Worm (Caenorhabditis elegans) whole organism, young adult: ENCODE results near the gene lgc-39.

ENCODE experiments used
- C17E4.6 ChIP-seq: fragments of 200-800 bp; sonication (Bioruptor generic); IDR thresholded peaks from 2 replicates; pipeline ENCODE4 v1.3.6; 2022; ENCODE audit warnings: missing genetic modification reagents, missing genetic modification characterization, missing compliant biosample characterization
- F10E7.11 ChIP-seq: sonication (generic microtip); optimal IDR thresholded peaks from 2 replicates; lab custom pipeline; 2017; ENCODE audit warnings: mild to moderate bottlenecking, missing genetic modification characterization, moderate library complexity, missing compliant biosample characterization
- F22D6.2 ChIP-seq: sonication (generic microtip); optimal IDR thresholded peaks from 2 replicates; lab custom pipeline; 2016; ENCODE audit warnings: mild to moderate bottlenecking, missing genetic modification characterization, missing compliant biosample characterization
- F33H1.4 ChIP-seq: fragments of 200-800 bp; sonication (Bioruptor generic); IDR thresholded peaks from 2 replicates; pipeline ENCODE4 v1.3.6; 2022; ENCODE audit warnings: missing genetic modification reagents, missing genetic modification characterization, missing compliant biosample characterization
- F52B5.7 ChIP-seq: sonication (generic microtip); optimal IDR thresholded peaks from 2 replicates; lab custom pipeline; 2016; ENCODE audit warnings: mild to moderate bottlenecking, missing genetic modification characterization, missing compliant biosample characterization
- F57A8.1 ChIP-seq: fragments of 200-800 bp; sonication (Bioruptor generic); optimal IDR thresholded peaks from 2 replicates; lab custom pipeline; 2018; ENCODE audit warnings: mild to moderate bottlenecking, missing genetic modification characterization, moderate library complexity, missing compliant biosample characterization
- K11D2.4 ChIP-seq: fragments of 200-800 bp; sonication (Bioruptor generic); IDR thresholded peaks from 2 replicates; pipeline ENCODE4 v1.3.6; 2022; ENCODE audit warnings: missing genetic modification reagents, missing genetic modification characterization, missing compliant biosample characterization
- T07F8.4 ChIP-seq: sonication (generic microtip); optimal IDR thresholded peaks from 2 replicates; lab custom pipeline; 2016; ENCODE audit warnings: mild to moderate bottlenecking, missing genetic modification characterization, moderate library complexity, missing compliant biosample characterization
- T26A5.8 ChIP-seq: sonication (generic microtip); optimal IDR thresholded peaks from 2 replicates; lab custom pipeline; 2016; ENCODE audit warnings: missing genetic modification characterization, missing compliant biosample characterization
- Y95B8A.8 ChIP-seq: fragments of 200-800 bp; sonication (Bioruptor generic); IDR thresholded peaks from 2 replicates; pipeline ENCODE4 v1.3.6; 2022; ENCODE audit warnings: missing genetic modification reagents, missing genetic modification characterization, missing compliant biosample characterization
- akir-1 ChIP-seq: fragments of 200-800 bp; sonication (Bioruptor generic); optimal IDR thresholded peaks from 2 replicates; lab custom pipeline; 2018; ENCODE audit warnings: mild to moderate bottlenecking, missing genetic modification characterization, moderate library complexity, missing compliant biosample characterization
- aptf-2 ChIP-seq: fragments of 200-800 bp; sonication (Bioruptor generic); conservative IDR thresholded peaks from 2 replicates; pipeline ENCODE4 v1.3.6; 2022; ENCODE audit warnings: missing genetic modification reagents, missing genetic modification characterization, missing compliant biosample characterization
- atf-7 ChIP-seq: sonication (generic microtip); optimal IDR thresholded peaks from 2 replicates; lab custom pipeline; 2017; ENCODE audit warnings: mild to moderate bottlenecking, missing genetic modification characterization, missing compliant biosample characterization
- athp-1 ChIP-seq: sonication (generic microtip); optimal IDR thresholded peaks from 2 replicates; lab custom pipeline; 2017; ENCODE audit warnings: mild to moderate bottlenecking, missing genetic modification characterization, missing compliant biosample characterization
- attf-5 ChIP-seq: fragments of 200-800 bp; sonication (Bioruptor generic); optimal IDR thresholded peaks from 2 replicates; lab custom pipeline; 2018; ENCODE audit warnings: mild to moderate bottlenecking, missing genetic modification characterization, missing compliant biosample characterization
- bed-1 ChIP-seq: fragments of 200-800 bp; sonication (Bioruptor generic); IDR thresholded peaks from 2 replicates; pipeline ENCODE4 v1.3.6; 2022; ENCODE audit warnings: missing genetic modification reagents, missing genetic modification characterization, missing compliant biosample characterization
- bed-2 ChIP-seq: fragments of 200-800 bp; sonication (Bioruptor generic); IDR thresholded peaks from 2 replicates; pipeline ENCODE4 v1.3.6; 2022; ENCODE audit warnings: missing genetic modification reagents, missing genetic modification characterization, missing compliant biosample characterization
- ccch-3 ChIP-seq: fragments of 200-800 bp; sonication (Bioruptor generic); optimal IDR thresholded peaks from 2 replicates; lab custom pipeline; 2018; ENCODE audit warnings: mild to moderate bottlenecking, missing genetic modification characterization, missing compliant biosample characterization
- ceh-79 ChIP-seq: sonication (generic microtip); optimal IDR thresholded peaks from 2 replicates; lab custom pipeline; 2017; ENCODE audit warnings: mild to moderate bottlenecking, missing genetic modification characterization, missing compliant biosample characterization
- chd-7 ChIP-seq: sonication (generic microtip); optimal IDR thresholded peaks from 2 replicates; lab custom pipeline; 2016; ENCODE audit warnings: mild to moderate bottlenecking, missing genetic modification characterization, moderate library complexity, missing compliant biosample characterization
- die-1 ChIP-seq: sonication (generic microtip); optimal IDR thresholded peaks from 2 replicates; lab custom pipeline; 2016; ENCODE audit warnings: missing genotype, mild to moderate bottlenecking, missing genetic modification characterization, missing compliant biosample characterization
- dox-1 ChIP-seq: fragments of 200-800 bp; sonication (Bioruptor generic); IDR thresholded peaks from 2 replicates; pipeline ENCODE4 v1.3.6; 2022; ENCODE audit warnings: missing genetic modification reagents, missing genetic modification characterization, missing compliant biosample characterization
- efl-1 ChIP-seq: fragments of 150-350 bp; optimal IDR thresholded peaks from 2 replicates; lab custom pipeline; 2014; ENCODE audit warnings: missing biosample characterization, missing genetic modification reagents, missing genetic modification characterization
- egrh-3 ChIP-seq: fragments of 200-800 bp; sonication (Bioruptor generic); IDR thresholded peaks from 2 replicates; pipeline ENCODE4 v1.3.6; 2022; ENCODE audit warnings: missing genetic modification reagents, missing genetic modification characterization, missing compliant biosample characterization
- fkh-3 ChIP-seq: sonication (generic microtip); optimal IDR thresholded peaks from 2 replicates; lab custom pipeline; 2016; ENCODE audit warnings: mild to moderate bottlenecking, missing genetic modification characterization, missing compliant biosample characterization
- gei-17 ChIP-seq: fragments of 200-800 bp; sonication (Bioruptor generic); optimal IDR thresholded peaks from 2 replicates; lab custom pipeline; 2018; ENCODE audit warnings: mild to moderate bottlenecking, missing genetic modification characterization, missing compliant biosample characterization
- lag-1 ChIP-seq: fragments of 200-800 bp; sonication (Bioruptor generic); IDR thresholded peaks from 2 replicates; pipeline ENCODE4 v1.3.6; 2022; ENCODE audit warnings: missing genetic modification reagents, missing genetic modification characterization, missing compliant biosample characterization
- lin-26 ChIP-seq: fragments of 200-800 bp; sonication (Bioruptor generic); IDR thresholded peaks from 2 replicates; pipeline ENCODE4 v1.3.6; 2022; ENCODE audit warnings: missing genetic modification reagents, missing genetic modification characterization, missing compliant biosample characterization
- lsy-27 ChIP-seq: sonication (generic microtip); optimal IDR thresholded peaks from 2 replicates; lab custom pipeline; 2017; ENCODE audit warnings: missing genetic modification characterization, mild to moderate bottlenecking, missing compliant biosample characterization, antibody characterized with exemption, missing genotype, borderline replicate concordance; ENCODE audit not compliant: insufficient read depth
- madf-3 ChIP-seq: fragments of 200-800 bp; sonication (Bioruptor generic); IDR thresholded peaks from 2 replicates; pipeline ENCODE4 v1.3.6; 2022; ENCODE audit warnings: missing genetic modification reagents, missing genetic modification characterization, missing compliant biosample characterization
- madf-6 ChIP-seq: fragments of 200-800 bp; sonication (Bioruptor generic); IDR thresholded peaks from 2 replicates; pipeline ENCODE4 v1.3.6; 2022; ENCODE audit warnings: missing genetic modification reagents, missing genetic modification characterization, missing compliant biosample characterization
- nfyb-1 ChIP-seq: fragments of 200-800 bp; sonication (Bioruptor generic); IDR thresholded peaks from 2 replicates; pipeline ENCODE4 v1.3.6; 2022; ENCODE audit warnings: missing genetic modification reagents, missing genetic modification characterization, missing compliant biosample characterization
- pbrm-1 ChIP-seq: fragments of 200-800 bp; sonication (Bioruptor generic); IDR thresholded peaks from 2 replicates; pipeline ENCODE4 v1.3.6; 2022; ENCODE audit warnings: missing genetic modification reagents, missing genetic modification characterization, missing compliant biosample characterization
- pha-4 ChIP-seq: fragments of 150-350 bp; sonication (generic microtip); optimal IDR thresholded peaks from 2 replicates; lab custom pipeline; 2014; ENCODE audit warnings: missing biosample characterization, missing genetic modification reagents, missing genetic modification characterization
- repo-1 ChIP-seq: sonication (generic microtip); optimal IDR thresholded peaks from 2 replicates; lab custom pipeline; 2017; ENCODE audit warnings: mild to moderate bottlenecking, missing genetic modification characterization, missing compliant biosample characterization
- sdz-38 ChIP-seq: sonication (generic microtip); optimal IDR thresholded peaks from 2 replicates; lab custom pipeline; 2016; ENCODE audit warnings: missing genotype, missing genetic modification characterization, missing compliant biosample characterization
- snpc-3.4 ChIP-seq: sonication (generic microtip); optimal IDR thresholded peaks from 2 replicates; lab custom pipeline; 2017; ENCODE audit warnings: missing genetic modification characterization, mild to moderate bottlenecking, missing compliant biosample characterization, antibody characterized with exemption, moderate library complexity, missing genotype, missing genetic modification reagents
- sptf-2 ChIP-seq: fragments of 200-800 bp; sonication (Bioruptor generic); optimal IDR thresholded peaks from 2 replicates; lab custom pipeline; 2018; ENCODE audit warnings: mild to moderate bottlenecking, missing genetic modification characterization, missing compliant biosample characterization
- tlf-1 ChIP-seq: fragments of 200-800 bp; sonication (Bioruptor generic); optimal IDR thresholded peaks from 2 replicates; lab custom pipeline; 2018; ENCODE audit warnings: mild to moderate bottlenecking, missing genetic modification characterization, missing compliant biosample characterization
- zfh-2 ChIP-seq: fragments of 200-800 bp; sonication (Bioruptor generic); conservative IDR thresholded peaks from 2 replicates; pipeline ENCODE4 v1.3.6; 2022; ENCODE audit warnings: missing genetic modification reagents, missing genetic modification characterization, missing compliant biosample characterization
- zim-3 ChIP-seq: sonication (generic microtip); optimal IDR thresholded peaks from 2 replicates; lab custom pipeline; 2017; ENCODE audit warnings: mild to moderate bottlenecking, missing genetic modification characterization, moderate library complexity, missing compliant biosample characterization
- ztf-3 ChIP-seq: fragments of 200-800 bp; sonication (Bioruptor generic); optimal IDR thresholded peaks from 2 replicates; lab custom pipeline; 2018; ENCODE audit warnings: mild to moderate bottlenecking, missing genetic modification characterization, missing compliant biosample characterization
- ztf-6 ChIP-seq: fragments of 200-800 bp; sonication (Bioruptor generic); IDR thresholded peaks from 2 replicates; pipeline ENCODE4 v1.3.6; 2022; ENCODE audit warnings: missing genetic modification reagents, missing genetic modification characterization, missing compliant biosample characterization

Gene lgc-39

ce11 chrV:7193562-7193961 lies 18.3 kb downstream of the lgc-39 start, which contains the start of gene F09G2.8:
Gene F09G2.8 (minus strand): TSS chrV:7193662.
- TF ChIP-seq madf-6 (0 out of 2 replicates have a peak, but pooled peaks have one; percentile 11), gei-17 (GFP tag; lab: Kevin White, UChicago) (no peak), zim-3 (no peak)
- TF ChIP-seq, all 124 proteins: peak for 1

ce11 chrV:7194818-7195217 lies 19.5 kb downstream of the lgc-39 start:
- TF ChIP-seq efl-1 (GFP tag; lab: Kevin White, UChicago) (no peak), bed-1 (GFP tag; lab: Robert Waterston, UW) (no peak), pbrm-1 (GFP tag; lab: Robert Waterston, UW) (0 out of 2 replicates have a peak, but pooled peaks have one; percentile 11), lsy-27 (tag; lab: Kevin White, UChicago) (no peak), egrh-3 (GFP tag; lab: Robert Waterston, UW) (0 out of 2 replicates have a peak, but pooled peaks have one; percentile 22), fkh-3 (tag; lab: Kevin White, UChicago) (no peak), zfh-2 (GFP tag; lab: Robert Waterston, UW) (peak; percentile 66; the same call in 1 of the 2 replicates), aptf-2 (GFP tag; lab: Robert Waterston, UW) (no peak), ceh-79 (tag; lab: Kevin White, UChicago) (no peak), lag-1 (GFP tag; lab: Robert Waterston, UW) (no peak), sptf-2 (no peak), sdz-38 (tag; lab: Kevin White, UChicago) (no peak)
- TF ChIP-seq, all 124 proteins: peak for 3

- TF ChIP-seq attf-5 = no peak
- TF ChIP-seq madf-3 (GFP tag; lab: Robert Waterston, UW) = 0 out of 2 replicates have a peak, but pooled peaks have one; percentile 22
Observed at ce11 chrV:7196037-7196436, 20.7 kb downstream of the lgc-39 start, which contains the start of gene attf-2. Gene attf-2 (minus strand): TSS chrV:7196137.

ce11 chrV:7196498-7196966 lies 21.2 kb downstream of the lgc-39 start, which contains the start of gene F09G2.2:
Gene F09G2.2 (plus strand): TSS chrV:7196916.
- peak; percentile 92 for TF ChIP-seq nfyb-1 (GFP tag; lab: Robert Waterston, UW)
- TF ChIP-seq snpc-3.4 (tag; lab: Kevin White, UChicago) = peak; percentile 88
- TF ChIP-seq die-1 (tag; lab: Kevin White, UChicago) = no peak
- peak; percentile 14 for TF ChIP-seq atf-7
- no peak for TF ChIP-seq bed-2 (GFP tag; lab: Robert Waterston, UW)
- no peak for TF ChIP-seq T07F8.4 (tag; lab: Kevin White, UChicago)
- TF ChIP-seq athp-1 (tag; lab: Kevin White, UChicago) = peak; percentile 66
- TF ChIP-seq F10E7.11 (tag; lab: Kevin White, UChicago) = no peak
- TF ChIP-seq repo-1 (tag; lab: Kevin White, UChicago) = no peak
- peak; percentile 72 for TF ChIP-seq K11D2.4 (GFP tag; lab: Robert Waterston, UW)
- TF ChIP-seq akir-1 (GFP tag; lab: Kevin White, UChicago) = no peak
- TF ChIP-seq tlf-1 (GFP tag; lab: Kevin White, UChicago) = peak; percentile 84
- no peak for TF ChIP-seq fkh-3 (tag; lab: Kevin White, UChicago)
- TF ChIP-seq F57A8.1 (GFP tag; lab: Kevin White, UChicago) = no peak
- TF ChIP-seq F33H1.4 (GFP tag; lab: Robert Waterston, UW) = peak; percentile 79
- no peak for TF ChIP-seq T26A5.8 (tag; lab: Kevin White, UChicago)
- TF ChIP-seq Y95B8A.8 (GFP tag; lab: Robert Waterston, UW) = peak; percentile 84
- no peak for TF ChIP-seq F52B5.7 (tag; lab: Kevin White, UChicago)
- TF ChIP-seq pha-4 (tag; lab: Kevin White, UChicago) = peak; percentile 84
- TF ChIP-seq egrh-3 (GFP tag; lab: Robert Waterston, UW) = peak; percentile 58
- no peak for TF ChIP-seq ceh-79 (tag; lab: Kevin White, UChicago)
- TF ChIP-seq lin-26 = no peak
- TF ChIP-seq bed-1 (GFP tag; lab: Robert Waterston, UW) = no peak
- TF ChIP-seq ccch-3 (GFP tag; lab: Kevin White, UChicago) = no peak
- TF ChIP-seq ztf-3 = no peak
- TF ChIP-seq F22D6.2 = peak; percentile 57
- TF ChIP-seq dox-1 = peak; percentile 96
- no peak for TF ChIP-seq ztf-6 (GFP tag; lab: Robert Waterston, UW)
- TF ChIP-seq efl-1 (GFP tag; lab: Kevin White, UChicago) = peak; percentile 88
- peak; percentile 33 for TF ChIP-seq chd-7 (tag; lab: Kevin White, UChicago)
- peak; percentile 81 for TF ChIP-seq C17E4.6 (GFP tag; lab: Robert Waterston, UW)
